Worm (Caenorhabditis elegans): Measurements from ENCODE around the gene F53G2.12.

DNA sequence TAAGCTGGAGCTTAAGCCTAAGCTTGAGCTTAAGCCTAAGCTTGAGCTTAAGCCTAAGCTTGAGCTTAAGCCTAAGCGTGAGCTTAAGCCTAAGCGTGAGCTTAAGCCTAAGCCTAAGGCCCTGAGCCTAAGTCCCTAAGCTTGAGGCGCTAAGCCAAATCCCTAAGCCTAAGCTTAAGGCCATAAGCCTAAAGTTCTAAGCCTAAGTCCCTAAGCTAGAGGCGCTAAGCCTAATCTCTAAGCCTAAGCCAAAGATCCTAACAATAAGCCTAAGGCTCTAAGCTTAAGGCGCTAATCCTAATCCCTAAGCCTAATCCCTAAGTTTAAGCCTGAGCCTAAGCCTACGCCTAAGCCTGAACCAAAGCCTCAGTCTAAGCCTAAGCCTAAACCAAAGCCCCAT, 46.8 kb upstream of the F53G2.12 start:
- no peak for TF ChIP-seq ceh-8 (GFP tag; optimal IDR thresholded peaks at IDR 0.05)
- no peak for TF ChIP-seq unc-30 (tag; optimal IDR thresholded peaks at IDR 0.05)
- TF ChIP-seq xbp-1 (tag; optimal IDR thresholded peaks at IDR 0.05): no peak

Measured in whole organism, L1 larva.